Fruit fly (Drosophila melanogaster) whole organism, adult: Measurements from ENCODE around the gene CG9743.

Experiments
- CG12768 ChIP-seq: fragments of 200-800 bp; sonication (Bioruptor generic); optimal IDR thresholded peaks from 2 replicates; lab custom pipeline; 2017; ENCODE audit warnings: missing biosample characterization, missing genetic modification characterization, mild to moderate bottlenecking, moderate library complexity, missing genetic modification reagents
- CG14711 ChIP-seq: fragments of 200-800 bp; sonication (Bioruptor generic); optimal IDR thresholded peaks from 2 replicates; lab custom pipeline; 2018; ENCODE audit warnings: missing biosample characterization, mild to moderate bottlenecking, missing genetic modification characterization, moderate library complexity
- CG1620 ChIP-seq: fragments of 200-800 bp; sonication (Bioruptor generic); optimal IDR thresholded peaks from 2 replicates; lab custom pipeline; 2016; ENCODE audit warnings: missing biosample characterization, missing genetic modification characterization
- CG33017 ChIP-seq: fragments of 200-800 bp; sonication (Bioruptor generic); optimal IDR thresholded peaks from 2 replicates; lab custom pipeline; 2018; ENCODE audit warnings: missing biosample characterization, mild to moderate bottlenecking, missing genetic modification characterization, moderate library complexity
- CG5204 ChIP-seq: fragments of 200-800 bp; sonication (Bioruptor generic); optimal IDR thresholded peaks from 2 replicates; lab custom pipeline; 2016; ENCODE audit warnings: missing biosample characterization, missing genetic modification characterization
- CG7045 ChIP-seq: fragments of 200-800 bp; sonication (Bioruptor generic); optimal IDR thresholded peaks from 2 replicates; lab custom pipeline; 2017; ENCODE audit warnings: missing biosample characterization, mild to moderate bottlenecking, missing genetic modification characterization
- CG7101 ChIP-seq: fragments of 200-800 bp; sonication (Bioruptor generic); optimal IDR thresholded peaks from 2 replicates; lab custom pipeline; 2018; ENCODE audit warnings: missing biosample characterization, mild to moderate bottlenecking, missing genetic modification characterization, moderate library complexity
- Clk ChIP-seq: fragments of 200-800 bp; sonication (Bioruptor generic); optimal IDR thresholded peaks from 2 replicates; lab custom pipeline; 2017; ENCODE audit warnings: missing biosample characterization, missing genetic modification characterization
- bab1 ChIP-seq: fragments of 200-800 bp; sonication (Bioruptor generic); optimal IDR thresholded peaks from 3 replicates; lab custom pipeline; 2019; ENCODE audit warnings: missing biosample characterization, mild to moderate bottlenecking, missing genetic modification characterization, moderate library complexity
- cic ChIP-seq: fragments of 200-800 bp; sonication (Bioruptor generic); optimal IDR thresholded peaks from 2 replicates; lab custom pipeline; 2017; ENCODE audit warnings: missing biosample characterization, mild to moderate bottlenecking, missing genetic modification characterization, moderate library complexity
- cnc ChIP-seq, 2 experiments: fragments of >200 bp; optimal IDR thresholded peaks; 2 replicates each; lab custom pipeline; 2017
- kay ChIP-seq: fragments of 200-800 bp; sonication (Bioruptor generic); peaks from one replicate; lab custom pipeline; 2016; ENCODE audit warnings: missing biosample characterization, missing genetic modification characterization, borderline replicate concordance

DNA sequence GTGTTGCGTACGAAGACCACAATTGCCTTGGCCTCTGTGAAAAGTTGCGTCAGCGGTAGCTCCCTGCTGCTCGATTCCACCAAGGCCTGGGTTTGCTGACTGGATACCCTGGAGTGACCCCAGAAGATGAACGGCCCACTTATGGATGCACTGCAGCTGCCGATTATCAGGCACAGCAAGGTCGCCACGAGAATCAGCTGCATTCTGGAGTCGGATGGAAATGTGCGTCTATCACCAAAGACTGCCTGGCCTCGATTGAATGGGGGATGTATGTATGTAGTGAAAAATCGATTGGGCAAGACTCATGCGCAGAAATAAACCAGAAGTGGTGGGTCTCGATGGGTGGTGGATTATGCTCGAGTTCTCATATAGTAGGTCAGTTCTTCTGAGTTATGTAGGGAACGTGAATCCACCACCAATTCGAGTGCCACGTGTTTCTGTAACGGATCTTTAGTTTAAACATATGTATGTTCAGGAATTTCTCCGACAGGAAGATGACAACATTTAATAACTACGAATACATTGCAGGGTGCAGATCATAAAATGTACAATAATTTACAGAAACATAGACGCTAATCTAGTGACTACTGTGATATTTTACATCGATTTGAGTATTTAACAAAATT is 36.5 kb downstream of the CG9743 start, which contains the start of gene VhaAC45RP:
- TF ChIP-seq CG33017 (no peak), CG14711 (tag; lab: Kevin White, UChicago) (no peak), Clk (GFP tag; lab: Kevin White, UChicago) (no peak), CG12768 (GFP tag; lab: Kevin White, UChicago) (no peak), cnc (optimal IDR thresholded peaks at IDR 0.05; lab: Kevin White, UChicago) (no peak), CG5204 (GFP tag; lab: Kevin White, UChicago) (no peak), CG7101 (tag; lab: Kevin White, UChicago) (no peak), kay (GFP tag; lab: Kevin White, UChicago) (no peak), CG1620 (GFP tag; lab: Kevin White, UChicago) (no peak), CG7045 (GFP tag; lab: Kevin White, UChicago) (no peak), cic (GFP tag; lab: Kevin White, UChicago) (no peak), bab1 (GFP tag; lab: Kevin White, UChicago) (no peak)
